Worm (Caenorhabditis elegans): Measurements from ENCODE around the gene F28H7.3.

F28H7.3 gene

DNA sequence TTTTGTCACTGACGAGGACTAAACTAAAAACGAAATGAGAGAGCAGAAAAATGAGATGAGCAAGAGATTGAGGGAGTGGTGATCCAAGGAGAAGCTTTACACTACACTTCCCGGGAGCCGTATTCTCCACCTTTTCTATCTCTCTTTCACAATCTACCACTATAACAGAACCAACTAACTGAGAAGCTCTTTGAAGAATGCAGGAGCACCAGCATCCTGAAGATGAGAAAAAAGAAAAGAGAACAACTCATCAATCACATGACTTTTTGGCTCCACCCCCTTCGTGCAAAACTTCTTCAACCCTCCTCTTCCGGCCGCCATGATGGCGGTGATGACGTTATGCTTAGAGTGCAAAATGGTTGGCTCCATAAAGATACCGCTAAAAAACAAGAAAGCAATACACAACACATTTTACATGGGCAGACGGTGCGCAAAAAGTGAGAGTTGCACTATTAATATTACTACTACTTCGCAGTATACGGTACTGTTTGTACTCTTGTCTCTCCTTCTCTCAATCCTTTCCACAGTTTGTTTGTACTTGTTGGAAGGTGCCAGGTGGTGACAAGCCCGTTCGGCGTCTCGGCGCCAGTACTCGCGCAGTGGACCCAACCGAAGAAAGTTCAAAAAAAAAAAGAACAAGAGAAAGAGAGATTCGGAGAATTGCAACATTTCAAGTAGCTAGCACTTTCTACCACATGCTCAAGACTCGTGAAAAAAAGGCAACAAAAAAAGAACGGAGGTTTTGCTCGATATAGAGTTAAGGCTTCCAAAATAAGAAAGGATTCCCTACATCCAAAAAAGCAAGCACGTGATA lies 31.4 kb downstream of the F28H7.3 start:
- TF ChIP-seq zip-8 (tag; optimal IDR thresholded peaks at IDR 0.05) (no peak), unc-120 (tag; optimal IDR thresholded peaks at IDR 0.05; ENCODE audit: poor library complexity, severe bottlenecking) (peak; percentile 52), hlh-1 (tag; optimal IDR thresholded peaks at IDR 0.05) (peak; percentile 22)

- no peak for TF ChIP-seq snpc-4 (tag; optimal IDR thresholded peaks at IDR 0.05)
- TF ChIP-seq ham-2 (GFP tag; optimal IDR thresholded peaks at IDR 0.05): no peak
- TF ChIP-seq ceh-83 (GFP tag; optimal IDR thresholded peaks at IDR 0.05): no peak
- no peak for TF ChIP-seq bed-3 (GFP tag; optimal IDR thresholded peaks at IDR 0.05)
- no peak for TF ChIP-seq ztf-11 (tag; optimal IDR thresholded peaks at IDR 0.05)
- no peak for TF ChIP-seq flh-1 (GFP tag; optimal IDR thresholded peaks at IDR 0.05)
- TF ChIP-seq nhr-237 (tag; optimal IDR thresholded peaks at IDR 0.05): no peak
- no peak for TF ChIP-seq M03D4.4 (tag; optimal IDR thresholded peaks at IDR 0.05)
- no peak for TF ChIP-seq cnd-1 (tag; optimal IDR thresholded peaks at IDR 0.05)
- no peak for TF ChIP-seq mab-5 (tag; optimal IDR thresholded peaks at IDR 0.05)
- no peak for TF ChIP-seq nhr-76 (tag; optimal IDR thresholded peaks at IDR 0.05)
- TF ChIP-seq zip-8 (tag; optimal IDR thresholded peaks at IDR 0.05): no peak
- TF ChIP-seq nhr-2 (tag; optimal IDR thresholded peaks at IDR 0.05): no peak
- no peak for TF ChIP-seq ces-1 (GFP tag; optimal IDR thresholded peaks at IDR 0.05)
- no peak for TF ChIP-seq lsy-2 (tag; optimal IDR thresholded peaks at IDR 0.05)
- TF ChIP-seq drap-1 (GFP tag; optimal IDR thresholded peaks at IDR 0.05): no peak
- no peak for TF ChIP-seq tbx-8 (GFP tag; optimal IDR thresholded peaks at IDR 0.05)
- no peak for TF ChIP-seq mep-1 (tag; optimal IDR thresholded peaks at IDR 0.05)
- no peak for TF ChIP-seq elt-1 (tag; optimal IDR thresholded peaks at IDR 0.05; ENCODE audit: borderline replicate concordance, insufficient read depth)
Observed at ce11 chrV:10718037-10718436, 32.6 kb downstream of the F28H7.3 start.

- TF ChIP-seq nhr-28 (tag; optimal IDR thresholded peaks at IDR 0.05) (no peak), nhr-76 (tag; optimal IDR thresholded peaks at IDR 0.05) (no peak), elt-3 (tag; optimal IDR thresholded peaks at IDR 0.05) (no peak), drap-1 (GFP tag; optimal IDR thresholded peaks at IDR 0.05) (peak; percentile 19), unc-120 (tag; optimal IDR thresholded peaks at IDR 0.05; ENCODE audit: poor library complexity, severe bottlenecking) (peak; percentile 42), zip-8 (tag; optimal IDR thresholded peaks at IDR 0.05) (no peak), ceh-43 (GFP tag; optimal IDR thresholded peaks at IDR 0.05) (no peak), hlh-1 (tag; optimal IDR thresholded peaks at IDR 0.05) (no peak), sptf-1 (tag; optimal IDR thresholded peaks at IDR 0.05) (peak; percentile 30), nhr-12 (tag; optimal IDR thresholded peaks at IDR 0.05) (no peak), mep-1 (tag; optimal IDR thresholded peaks at IDR 0.05) (no peak), ztf-11 (tag; optimal IDR thresholded peaks at IDR 0.05) (peak; percentile 20), M03D4.4 (tag; optimal IDR thresholded peaks at IDR 0.05) (peak; percentile 22), nhr-2 (tag; optimal IDR thresholded peaks at IDR 0.05) (peak; percentile 89), blmp-1 (tag; optimal IDR thresholded peaks at IDR 0.05) (no peak), ceh-83 (GFP tag; optimal IDR thresholded peaks at IDR 0.05) (no peak), lsy-2 (tag; optimal IDR thresholded peaks at IDR 0.05) (no peak), mab-5 (tag; optimal IDR thresholded peaks at IDR 0.05) (no peak), ceh-39 (tag; optimal IDR thresholded peaks at IDR 0.05) (no peak), pha-4 (tag; optimal IDR thresholded peaks at IDR 0.05) (no peak), sem-2 (GFP tag; optimal IDR thresholded peaks at IDR 0.05) (peak; percentile 35), ces-1 (GFP tag; optimal IDR thresholded peaks at IDR 0.05) (no peak), elt-1 (tag; optimal IDR thresholded peaks at IDR 0.05; ENCODE audit: borderline replicate concordance, insufficient read depth) (no peak), lin-32 (GFP tag; optimal IDR thresholded peaks at IDR 0.05) (no peak), unc-39 (tag; optimal IDR thresholded peaks at IDR 0.05) (no peak), lin-13 (tag; optimal IDR thresholded peaks at IDR 0.05) (no peak), cnd-1 (tag; optimal IDR thresholded peaks at IDR 0.05) (peak; percentile 16), bed-3 (GFP tag; optimal IDR thresholded peaks at IDR 0.05) (no peak), snpc-4 (tag; optimal IDR thresholded peaks at IDR 0.05) (no peak), flh-1 (GFP tag; optimal IDR thresholded peaks at IDR 0.05) (peak; percentile 20), nhr-237 (tag; optimal IDR thresholded peaks at IDR 0.05) (no peak), ham-2 (GFP tag; optimal IDR thresholded peaks at IDR 0.05) (no peak), mls-2 (tag; optimal IDR thresholded peaks at IDR 0.05) (peak; percentile 43), unc-62 (GFP tag; optimal IDR thresholded peaks at IDR 0.05) (no peak), tbx-8 (GFP tag; optimal IDR thresholded peaks at IDR 0.05) (no peak)
Observed at ce11 chrV:10716865-10717713, 33.5 kb downstream of the F28H7.3 start.

All from whole organism, mixed stage, embryonic.